Fruit fly (Drosophila melanogaster): ENCODE data around the gene Pomp.

Gene Pomp

dm6 chr2L:20776940-20777502 is 10.4 kb upstream of the Pomp start:
- TF ChIP-seq CG17801 (GFP tag; optimal IDR thresholded peaks at IDR 0.05; ENCODE audit: partially characterized antibody): no peak

- TF ChIP-seq CG17801 (GFP tag; optimal IDR thresholded peaks at IDR 0.05; ENCODE audit: partially characterized antibody): no peak
Measured at dm6 chr2L:20778380-20778779, 9.1 kb upstream of the Pomp start.

- no peak for TF ChIP-seq CG17801 (GFP tag; optimal IDR thresholded peaks at IDR 0.05; ENCODE audit: partially characterized antibody)
Measured at dm6 chr2L:20780768-20781167, 6.7 kb upstream of the Pomp start.

- TF ChIP-seq CG17801 (GFP tag; optimal IDR thresholded peaks at IDR 0.05; ENCODE audit: partially characterized antibody): no peak
Measured at dm6 chr2L:20783044-20783443, 4.4 kb upstream of the Pomp start.

dm6 chr2L:20783908-20784307 is 3.5 kb upstream of the Pomp start:
- no peak for TF ChIP-seq CG17801 (GFP tag; optimal IDR thresholded peaks at IDR 0.05; ENCODE audit: partially characterized antibody)

dm6 chr2L:20785333-20785732 is 2.1 kb upstream of the Pomp start:
- TF ChIP-seq CG17801 (GFP tag; optimal IDR thresholded peaks at IDR 0.05; ENCODE audit: partially characterized antibody): no peak

- no peak for TF ChIP-seq CG17801 (GFP tag; optimal IDR thresholded peaks at IDR 0.05; ENCODE audit: partially characterized antibody)
Measured at dm6 chr2L:20788050-20788449, 594 bp downstream of the Pomp start.

dm6 chr2L:20792521-20792920 is 5.1 kb downstream of the Pomp start:
- TF ChIP-seq CG17801 (GFP tag; optimal IDR thresholded peaks at IDR 0.05; ENCODE audit: partially characterized antibody): no peak

dm6 chr2L:20792988-20793544 is 5.6 kb downstream of the Pomp start:
- TF ChIP-seq CG17801 (GFP tag; optimal IDR thresholded peaks at IDR 0.05; ENCODE audit: partially characterized antibody): no peak

- TF ChIP-seq CG17801 (GFP tag; optimal IDR thresholded peaks at IDR 0.05; ENCODE audit: partially characterized antibody): peak; percentile 74
Measured at dm6 chr2L:20793881-20794280, 6.4 kb downstream of the Pomp start.

dm6 chr2L:20794656-20795055 is 7.2 kb downstream of the Pomp start:
- TF ChIP-seq CG17801 (GFP tag; optimal IDR thresholded peaks at IDR 0.05; ENCODE audit: partially characterized antibody): no peak

- TF ChIP-seq CG17801 (GFP tag; optimal IDR thresholded peaks at IDR 0.05; ENCODE audit: partially characterized antibody): no peak
Measured at dm6 chr2L:20795774-20796173, 8.3 kb downstream of the Pomp start.

- TF ChIP-seq CG17801 (GFP tag; optimal IDR thresholded peaks at IDR 0.05; ENCODE audit: partially characterized antibody): no peak
Measured at dm6 chr2L:20796758-20797514, 9.5 kb downstream of the Pomp start, which contains the start of gene vari. vari (minus strand) TSS chr2L:20797042.

- TF ChIP-seq CG17801 (GFP tag; optimal IDR thresholded peaks at IDR 0.05; ENCODE audit: partially characterized antibody): peak; percentile 47
Measured at dm6 chr2L:20797515-20797847, 10.0 kb downstream of the Pomp start, which contains the start of gene CG9328. CG9328 (plus strand) TSS chr2L:20797715.

dm6 chr2L:20798351-20798777 is 10.9 kb downstream of the Pomp start:
- TF ChIP-seq CG17801 (GFP tag; optimal IDR thresholded peaks at IDR 0.05; ENCODE audit: partially characterized antibody): no peak

All from ovary, adult (tissue).